Fruit fly (Drosophila melanogaster) whole organism, embryonic: ENCODE data around the gene Mic26-27.
A peak's percentile ranks its signal among the peaks of the same experiment; 100 is the strongest.

Experiments
- Aef1 ChIP-seq: fragments of 200-800 bp; sonication (Bioruptor generic); IDR thresholded peaks from 3 replicates; pipeline ENCODE4 v1.3.6; 2022; ENCODE audit warnings: missing biosample characterization, missing genetic modification characterization
- Asciz ChIP-seq: fragments of 200-800 bp; sonication (Bioruptor generic); optimal IDR thresholded peaks from 2 replicates; lab custom pipeline; 2017; ENCODE audit warnings: missing biosample characterization, mild to moderate bottlenecking, missing genetic modification characterization, missing genetic modification reagents
- BtbVII ChIP-seq: fragments of 200-800 bp; sonication (Bioruptor generic); optimal IDR thresholded peaks from 3 replicates; lab custom pipeline; 2017; ENCODE audit warnings: missing biosample characterization, mild to moderate bottlenecking, missing genetic modification characterization
- CG1024 ChIP-seq: fragments of 200-800 bp; sonication (Bioruptor generic); IDR thresholded peaks from 2 replicates; pipeline ENCODE4 v1.3.6; 2022; ENCODE audit warnings: missing biosample characterization, missing genetic modification characterization
- CG10431 ChIP-seq: fragments of 200-800 bp; sonication (Bioruptor generic); optimal IDR thresholded peaks from 3 replicates; lab custom pipeline; 2018; ENCODE audit warnings: missing biosample characterization, mild to moderate bottlenecking, missing genetic modification characterization
- CG10543 ChIP-seq: fragments of 200-800 bp; sonication (Bioruptor generic); optimal IDR thresholded peaks from 3 replicates; lab custom pipeline; 2017; ENCODE audit warnings: missing biosample characterization, mild to moderate bottlenecking, missing genetic modification characterization, moderate library complexity
- CG11504 ChIP-seq: fragments of 200-800 bp; sonication (Bioruptor generic); optimal IDR thresholded peaks from 3 replicates; lab custom pipeline; 2019; ENCODE audit warnings: missing biosample characterization, mild to moderate bottlenecking, missing genetic modification characterization, moderate library complexity
- CG12219 ChIP-seq: fragments of 200-800 bp; sonication (Bioruptor generic); optimal IDR thresholded peaks from 3 replicates; lab custom pipeline; 2018; ENCODE audit warnings: missing biosample characterization, mild to moderate bottlenecking, missing genetic modification characterization
- CG14710 ChIP-seq: fragments of 200-800 bp; sonication (Bioruptor generic); optimal IDR thresholded peaks from 3 replicates; lab custom pipeline; 2019; ENCODE audit warnings: missing biosample characterization, mild to moderate bottlenecking, missing genetic modification characterization, moderate library complexity
- CG15073 ChIP-seq: fragments of 200-800 bp; sonication (Bioruptor generic); optimal IDR thresholded peaks from 2 replicates; lab custom pipeline; 2016; ENCODE audit warnings: missing biosample characterization, missing genetic modification characterization
- CG15479 ChIP-seq: fragments of 200-800 bp; sonication (Bioruptor generic); optimal IDR thresholded peaks from 3 replicates; lab custom pipeline; 2019; ENCODE audit warnings: missing biosample characterization, mild to moderate bottlenecking, missing genetic modification characterization, moderate library complexity
- CG15601 ChIP-seq: fragments of 200-800 bp; sonication (Bioruptor generic); optimal IDR thresholded peaks from 3 replicates; lab custom pipeline; 2019; ENCODE audit warnings: missing biosample characterization, mild to moderate bottlenecking, missing genetic modification characterization, moderate library complexity
- CG1603 ChIP-seq: fragments of 200-800 bp; sonication (Bioruptor generic); optimal IDR thresholded peaks from 2 replicates; lab custom pipeline; 2019; ENCODE audit warnings: missing biosample characterization, mild to moderate bottlenecking, missing genetic modification characterization, moderate library complexity
- CG18764 ChIP-seq: fragments of 200-800 bp; sonication (Bioruptor generic); optimal IDR thresholded peaks from 3 replicates; lab custom pipeline; 2016; ENCODE audit warnings: missing biosample characterization, missing genetic modification characterization
- CG30431 ChIP-seq: fragments of 200-800 bp; sonication (Bioruptor generic); optimal IDR thresholded peaks from 2 replicates; lab custom pipeline; 2017; ENCODE audit warnings: missing biosample characterization, missing genetic modification characterization
- CG34376 ChIP-seq: fragments of 200-800 bp; sonication (Bioruptor generic); optimal IDR thresholded peaks from 2 replicates; lab custom pipeline; 2018; ENCODE audit warnings: missing biosample characterization, mild to moderate bottlenecking, missing genetic modification characterization
- CG6689 ChIP-seq: fragments of 200-800 bp; sonication (Bioruptor generic); IDR thresholded peaks from 2 replicates; pipeline ENCODE4 v1.3.6; 2022; ENCODE audit warnings: missing biosample characterization, missing genetic modification characterization
- CG6791 ChIP-seq: fragments of 200-800 bp; sonication (Bioruptor generic); IDR thresholded peaks from 3 replicates; pipeline ENCODE4 v1.3.6; 2022; ENCODE audit warnings: missing biosample characterization, missing genetic modification characterization; ENCODE audit not compliant: partially characterized antibody
- CG7987 ChIP-seq: fragments of 200-800 bp; sonication (Bioruptor generic); optimal IDR thresholded peaks from 2 replicates; lab custom pipeline; 2018; ENCODE audit warnings: missing biosample characterization, mild to moderate bottlenecking, missing genetic modification characterization, moderate library complexity
- CTCF ChIP-seq: fragments of 200-800 bp; sonication (Bioruptor generic); optimal IDR thresholded peaks from 2 replicates; lab custom pipeline; 2017; ENCODE audit warnings: missing biosample characterization, mild to moderate bottlenecking, missing genetic modification characterization, moderate library complexity
- D19B ChIP-seq: fragments of 200-800 bp; sonication (Bioruptor generic); optimal IDR thresholded peaks from 2 replicates; lab custom pipeline; 2017; ENCODE audit warnings: missing biosample characterization, mild to moderate bottlenecking, missing genetic modification characterization
- ERR ChIP-seq: fragments of 200-800 bp; sonication (Bioruptor generic); optimal IDR thresholded peaks from 2 replicates; lab custom pipeline; 2016; ENCODE audit warnings: missing biosample characterization, missing genetic modification characterization
- HHEX ChIP-seq: fragments of 200-800 bp; sonication (Bioruptor generic); optimal IDR thresholded peaks from 3 replicates; lab custom pipeline; 2017; ENCODE audit warnings: missing biosample characterization, mild to moderate bottlenecking, missing genetic modification characterization, missing genetic modification reagents
- HmgD ChIP-seq: fragments of 200-800 bp; sonication (Bioruptor generic); optimal IDR thresholded peaks from 3 replicates; lab custom pipeline; 2016; ENCODE audit warnings: missing biosample characterization, missing genetic modification characterization
- HmgZ ChIP-seq: fragments of 200-800 bp; sonication (Bioruptor generic); optimal IDR thresholded peaks from 2 replicates; lab custom pipeline; 2018; ENCODE audit warnings: missing biosample characterization, mild to moderate bottlenecking, missing genetic modification characterization
- Hr51 ChIP-seq, 2 experiments: fragments of 200-800 bp; sonication (Bioruptor generic); optimal IDR thresholded peaks; 2 replicates in 1 of 2; 3 replicates in 1 of 2; lab custom pipeline; 2016 to 2018; ENCODE audit warnings: missing biosample characterization in 2 of 2, missing genetic modification characterization in 2 of 2, mild to moderate bottlenecking in 1 of 2, moderate library complexity in 1 of 2
- MESR4 ChIP-seq: fragments of 200-800 bp; sonication (Bioruptor generic); optimal IDR thresholded peaks from 2 replicates; lab custom pipeline; 2018; ENCODE audit warnings: missing biosample characterization, mild to moderate bottlenecking, missing genetic modification characterization, moderate library complexity
- Ravus ChIP-seq: fragments of 200-800 bp; sonication (Bioruptor generic); IDR thresholded peaks from 2 replicates; pipeline ENCODE4 v1.3.6; 2022; ENCODE audit warnings: missing biosample characterization, missing genetic modification characterization
- Side ChIP-seq: fragments of 200-800 bp; sonication (Bioruptor generic); optimal IDR thresholded peaks from 2 replicates; lab custom pipeline; 2016; ENCODE audit warnings: missing biosample characterization, missing genetic modification characterization
- Xrp1 ChIP-seq: fragments of 200-800 bp; sonication (Bioruptor generic); IDR thresholded peaks from 2 replicates; pipeline ENCODE4 v1.3.6; 2022; ENCODE audit warnings: missing biosample characterization, missing genetic modification characterization
- cad ChIP-seq: fragments of >200 bp; optimal IDR thresholded peaks from 2 replicates; lab custom pipeline; 2017; ENCODE audit warnings: missing biosample characterization, missing genetic modification characterization
- caup ChIP-seq: fragments of 200-800 bp; sonication (Bioruptor generic); optimal IDR thresholded peaks from 3 replicates; lab custom pipeline; 2017; ENCODE audit warnings: missing biosample characterization, mild to moderate bottlenecking, missing genetic modification characterization, moderate library complexity; ENCODE audit not compliant: severe bottlenecking
- crol ChIP-seq: fragments of 200-800 bp; sonication (Bioruptor generic); IDR thresholded peaks from 2 replicates; pipeline ENCODE4 v1.3.6; 2022; ENCODE audit warnings: missing biosample characterization, missing genetic modification characterization
- da ChIP-seq: fragments of 200-800 bp; sonication (Bioruptor generic); optimal IDR thresholded peaks from 2 replicates; lab custom pipeline; 2016; ENCODE audit warnings: missing biosample characterization, missing genetic modification characterization
- dan ChIP-seq: fragments of 200-800 bp; sonication (Bioruptor generic); IDR thresholded peaks from 2 replicates; pipeline ENCODE4 v1.3.6; 2022; ENCODE audit warnings: missing biosample characterization, missing genetic modification characterization
- en ChIP-seq: fragments of 200-800 bp; sonication (Bioruptor generic); optimal IDR thresholded peaks from 2 replicates; lab custom pipeline; 2016; ENCODE audit warnings: missing biosample characterization, missing genetic modification characterization
- eve ChIP-seq, 2 experiments: fragments of >200 bp; optimal IDR thresholded peaks; 2 replicates each; lab custom pipeline; 2017; ENCODE audit warnings: missing biosample characterization in 2 of 2, missing genetic modification characterization in 2 of 2
- her ChIP-seq: fragments of 200-800 bp; sonication (Bioruptor generic); optimal IDR thresholded peaks from 2 replicates; lab custom pipeline; 2016; ENCODE audit warnings: missing biosample characterization, missing genetic modification characterization
- hkb ChIP-seq, 2 experiments: fragments of 200-800 bp in 1 of 2; fragments of >200 bp in 1 of 2; sonication (Bioruptor generic) in 1 of 2; IDR thresholded peaks in 1 of 2; optimal IDR thresholded peaks in 1 of 2; 2 replicates each; pipeline versions ENCODE4 v1.3.6 to Lab custom; 2017 to 2022; ENCODE audit warnings: missing biosample characterization in 1 of 2, missing genetic modification characterization in 1 of 2
- inv ChIP-seq: fragments of 200-800 bp; sonication (Bioruptor generic); IDR thresholded peaks from 2 replicates; pipeline ENCODE4 v1.3.6; 2022; ENCODE audit warnings: missing biosample characterization, missing genetic modification characterization; ENCODE audit not compliant: partially characterized antibody
- nau ChIP-seq: fragments of 200-800 bp; sonication (Bioruptor generic); optimal IDR thresholded peaks from 3 replicates; lab custom pipeline; 2017; ENCODE audit warnings: missing biosample characterization, mild to moderate bottlenecking, missing genetic modification characterization, missing genetic modification reagents
- nmo ChIP-seq: fragments of 200-800 bp; sonication (Bioruptor generic); optimal IDR thresholded peaks from 2 replicates; lab custom pipeline; 2018; ENCODE audit warnings: missing biosample characterization, mild to moderate bottlenecking, missing genetic modification characterization, moderate library complexity
- run ChIP-seq: fragments of 200-800 bp; sonication (Bioruptor generic); optimal IDR thresholded peaks from 3 replicates; lab custom pipeline; 2018; ENCODE audit warnings: missing biosample characterization, mild to moderate bottlenecking, missing genetic modification characterization
- sens ChIP-seq: fragments of 200-800 bp; sonication (Bioruptor generic); peaks from one replicate; lab custom pipeline; 2016; ENCODE audit warnings: missing biosample characterization, missing genetic modification characterization
- seq ChIP-seq: fragments of 200-800 bp; sonication (Bioruptor generic); IDR thresholded peaks from 2 replicates; pipeline ENCODE4 v1.3.6; 2022; ENCODE audit warnings: missing biosample characterization, missing genetic modification characterization
- slbo ChIP-seq: fragments of 200-800 bp; sonication (Bioruptor generic); IDR thresholded peaks from 2 replicates; pipeline ENCODE4 v1.3.6; 2022; ENCODE audit warnings: missing biosample characterization, missing genetic modification characterization
- tin ChIP-seq: fragments of 200-800 bp; sonication (Bioruptor generic); optimal IDR thresholded peaks from 3 replicates; lab custom pipeline; 2016; ENCODE audit warnings: missing biosample characterization, missing genetic modification characterization
- yki ChIP-seq: fragments of >200 bp; optimal IDR thresholded peaks from 3 replicates; lab custom pipeline; 2018

Gene Mic26-27

dm6 chr3R:16099268-16100240 lies 47.1 kb downstream of the Mic26-27 start (continued):
- peak; percentile 29 for TF ChIP-seq nmo (GFP tag; lab: Kevin White, UChicago)
- no peak for TF ChIP-seq HHEX
- TF ChIP-seq nau (GFP tag; lab: Kevin White, UChicago), result peak; percentile 16
- no peak for TF ChIP-seq eve (GFP tag; optimal IDR thresholded peaks at IDR 0.05; lab: Kevin White, UChicago)
- TF ChIP-seq ERR (GFP tag; lab: Kevin White, UChicago), result no peak
- no peak for TF ChIP-seq run
- TF ChIP-seq CG1603 (tag; lab: Kevin White, UChicago), result no peak
- no peak for TF ChIP-seq CG12219
- no peak; the same call in 1 of the 2 replicates for TF ChIP-seq slbo (GFP tag; lab: Robert Waterston, UW)
- TF ChIP-seq CG15073 (GFP tag; lab: Kevin White, UChicago), result no peak
- TF ChIP-seq CG10543, result peak; percentile 87
- peak; percentile 22 for TF ChIP-seq caup
- TF ChIP-seq inv, result 0 out of 2 replicates have a peak, but pooled peaks have one; percentile 2
- TF ChIP-seq tin (GFP tag; lab: Kevin White, UChicago), result no peak
- no peak for TF ChIP-seq Hr51 (GFP tag; optimal IDR thresholded peaks at IDR 0.05; lab: Kevin White, UChicago)
- TF ChIP-seq CG6791 (GFP tag; lab: Robert Waterston, UW), result 0 out of 3 replicates have a peak, but pooled peaks have one; percentile 11
- TF ChIP-seq dan, result no peak
- peak; percentile 20 for TF ChIP-seq CG34376 (GFP tag; lab: Kevin White, UChicago)
- TF ChIP-seq da (GFP tag; lab: Kevin White, UChicago), result peak; percentile 51
- no peak for TF ChIP-seq D19B (GFP tag; lab: Kevin White, UChicago)
- TF ChIP-seq CG6689, result no peak
- peak; percentile 7; the same call in 1 of the 2 replicates for TF ChIP-seq Xrp1 (GFP tag; lab: Robert Waterston, UW)
- TF ChIP-seq en, result no peak
- TF ChIP-seq crol (GFP tag; lab: Robert Waterston, UW), result peak; percentile 97
- TF ChIP-seq CTCF (GFP tag; lab: Kevin White, UChicago), result no peak
- peak; percentile 41 for TF ChIP-seq BtbVII (GFP tag; lab: Kevin White, UChicago)
- peak; percentile 47 for TF ChIP-seq Aef1
- no peak for TF ChIP-seq hkb (optimal IDR thresholded peaks at IDR 0.05; lab: Kevin White, UChicago)
- TF ChIP-seq hkb (GFP tag; IDR thresholded peaks at IDR 0.05; lab: Robert Waterston, UW), result 0 out of 2 replicates have a peak, but pooled peaks have one; percentile 8
- TF ChIP-seq sens (GFP tag; lab: Kevin White, UChicago), result peak; percentile 89
- peak; percentile 90 for TF ChIP-seq HmgD (GFP tag; lab: Kevin White, UChicago)
- no peak for TF ChIP-seq CG1024 (GFP tag; lab: Robert Waterston, UW)
- TF ChIP-seq CG15479 (GFP tag; lab: Kevin White, UChicago), result peak; percentile 99
- TF ChIP-seq Asciz, result no peak
- no peak for TF ChIP-seq CG15601 (tag; lab: Kevin White, UChicago)
- peak; percentile 47 for TF ChIP-seq yki (lab: Kevin White, UChicago)
- TF ChIP-seq HmgZ, result peak; percentile 64
- no peak for TF ChIP-seq CG30431 (GFP tag; lab: Kevin White, UChicago)
- no peak for TF ChIP-seq Ravus
- TF ChIP-seq CG18764, result no peak
- peak; percentile 52 for TF ChIP-seq CG7987 (GFP tag; lab: Kevin White, UChicago)
- peak; percentile 81 for TF ChIP-seq MESR4
- no peak for TF ChIP-seq CG14710
- TF ChIP-seq CG10431 (GFP tag; lab: Kevin White, UChicago), result no peak
- TF ChIP-seq Side, result peak; percentile 61
- TF ChIP-seq seq (GFP tag; lab: Robert Waterston, UW), result no peak
- peak; percentile 10 for TF ChIP-seq her (GFP tag; lab: Kevin White, UChicago)
- peak; percentile 44 for TF ChIP-seq cad
- TF ChIP-seq CG11504 (tag; lab: Kevin White, UChicago), result no peak
